Fruit fly (Drosophila melanogaster) ovary, adult (tissue): ENCODE data around the gene SoYb.

ENCODE experiments used
- CG17801 ChIP-seq: fragments of 200-800 bp; optimal IDR thresholded peaks from 2 replicates; lab custom pipeline; 2019; ENCODE audit warnings: missing biosample characterization, mild to moderate bottlenecking, missing genetic modification characterization, moderate library complexity; ENCODE audit not compliant: partially characterized antibody

Gene SoYb

dm6 chr2L:10002408-10003358 lies at the start of gene SoYb, which contains the start of gene CG31875:
Gene SoYb, minus strand, starts transcription at chr2L:10002736.
Gene CG31875, minus strand, starts transcription at chr2L:10002736.
- TF ChIP-seq CG17801 = peak; percentile 50

- TF ChIP-seq CG17801 = no peak
Measured at dm6 chr2L:10049280-10049679, 46.7 kb upstream of the SoYb start, which contains the start of gene CG33301. Gene CG33301, plus strand, starts transcription at chr2L:10049580.

- TF ChIP-seq CG17801 = no peak
Measured at dm6 chr2L:10035786-10036364, 33.3 kb upstream of the SoYb start.

- no peak for TF ChIP-seq CG17801
Measured at dm6 chr2L:10033410-10033809, 30.9 kb upstream of the SoYb start.

- no peak for TF ChIP-seq CG17801
Measured at dm6 chr2L:10032415-10032814, 29.9 kb upstream of the SoYb start, which contains the start of gene obst-B. Gene obst-B, plus strand, starts transcription at chr2L:10032690.

- no peak for TF ChIP-seq CG17801
Measured at dm6 chr2L:10026376-10026775, 23.8 kb upstream of the SoYb start, which contains the start of gene CG13127. Gene CG13127, plus strand, starts transcription at chr2L:10026676.

- TF ChIP-seq CG17801 = no peak
Measured at dm6 chr2L:10017363-10017762, 14.8 kb upstream of the SoYb start, which contains the start of gene CG13131. Gene CG13131, minus strand, starts transcription at chr2L:10017463.

- peak; percentile 98 for TF ChIP-seq CG17801
Measured at dm6 chr2L:10009800-10010658, 7.5 kb upstream of the SoYb start.

- peak; percentile 47 for TF ChIP-seq CG17801
Measured at dm6 chr2L:10009293-10009695, 6.8 kb upstream of the SoYb start, which contains the start of gene Trp1. Gene Trp1, plus strand, starts transcription at chr2L:10009381.

dm6 chr2L:10004574-10004973 lies 2.0 kb upstream of the SoYb start:
- TF ChIP-seq CG17801 = no peak

dm6 chr2L:10003593-10003992 lies 1.1 kb upstream of the SoYb start, which contains the start of gene Ndf:
Gene Ndf, plus strand, starts transcription at chr2L:10003832.
- TF ChIP-seq CG17801 = peak; percentile 63

- TF ChIP-seq CG17801 = no peak
Measured at dm6 chr2L:9996553-9996952, 6.0 kb downstream of the SoYb start.

- TF ChIP-seq CG17801 = no peak
Measured at dm6 chr2L:9994382-9994781, 8.2 kb downstream of the SoYb start.

- TF ChIP-seq CG17801 = no peak
Measured at dm6 chr2L:9989846-9990506, 12.6 kb downstream of the SoYb start.

dm6 chr2L:9989275-9989674 lies 13.3 kb downstream of the SoYb start:
- no peak for TF ChIP-seq CG17801
